Worm (Caenorhabditis elegans) whole organism, L1 larva: Measurements from ENCODE around the gene nspb-5.
A peak's percentile ranks its signal among the peaks of the same experiment; 100 is the strongest.

ENCODE experiments used
- C04F5.9 ChIP-seq: sonication (generic microtip); optimal IDR thresholded peaks from 2 replicates; lab custom pipeline; 2016; ENCODE audit warnings: missing genetic modification characterization, missing compliant biosample characterization
- C16A3.4 ChIP-seq: fragments of 150-350 bp; optimal IDR thresholded peaks from 2 replicates; lab custom pipeline; 2014; ENCODE audit warnings: missing biosample characterization, missing genetic modification characterization
- aha-1 ChIP-seq: fragments of 150-350 bp; optimal IDR thresholded peaks from 2 replicates; lab custom pipeline; 2014; ENCODE audit warnings: missing biosample characterization, missing genetic modification characterization
- ama-1 ChIP-seq: fragments of 150-350 bp; optimal IDR thresholded peaks from 2 replicates; lab custom pipeline; 2014
- blmp-1 ChIP-seq: fragments of 150-350 bp; optimal IDR thresholded peaks from 2 replicates; lab custom pipeline; 2014; ENCODE audit warnings: missing biosample characterization, missing genetic modification characterization
- ceh-63 ChIP-seq: fragments of 200-800 bp; sonication (Bioruptor generic); optimal IDR thresholded peaks from 2 replicates; lab custom pipeline; 2018; ENCODE audit warnings: mild to moderate bottlenecking, missing genetic modification characterization, missing compliant biosample characterization
- ceh-82 ChIP-seq, 3 experiments: fragments of 150-350 bp in 1 of 3; sonication (generic microtip) in 2 of 3; optimal IDR thresholded peaks; 2 replicates each; lab custom pipeline; 2014 to 2017; ENCODE audit warnings: missing biosample characterization in 3 of 3, missing genetic modification characterization in 3 of 3
- dpl-1 ChIP-seq, 3 experiments: fragments of 150-350 bp in 2 of 3; sonication (generic microtip) in 1 of 3; optimal IDR thresholded peaks; 2 replicates each; lab custom pipeline; 2014 to 2017; ENCODE audit warnings: missing biosample characterization in 3 of 3, missing genetic modification characterization in 3 of 3, missing genetic modification reagents in 3 of 3
- dsc-1 ChIP-seq: sonication (generic microtip); optimal IDR thresholded peaks from 2 replicates; lab custom pipeline; 2016; ENCODE audit warnings: mild to moderate bottlenecking, missing genetic modification characterization, missing compliant biosample characterization
- efl-1 ChIP-seq, 4 experiments: fragments of 150-350 bp; optimal IDR thresholded peaks in 3 of 4; peaks in 1 of 4; 1 replicate in 1 of 4; 2 replicates in 3 of 4; lab custom pipeline; 2014; ENCODE audit warnings: missing biosample characterization in 2 of 4, missing genetic modification characterization in 2 of 4, missing genetic modification reagents in 2 of 4
- elt-2 ChIP-seq: sonication (generic microtip); optimal IDR thresholded peaks from 2 replicates; lab custom pipeline; 2016; ENCODE audit warnings: missing genetic modification characterization, mild to moderate bottlenecking, inconsistent platforms, missing compliant biosample characterization, missing genetic modification reagents
- elt-3 ChIP-seq, 6 experiments: fragments of 150-350 bp in 1 of 6; sonication (generic microtip); optimal IDR thresholded peaks; 2 replicates each; lab custom pipeline; 2017 to 2018; ENCODE audit warnings: missing biosample characterization in 6 of 6, missing genetic modification characterization in 6 of 6, inconsistent platforms in 1 of 6
- fkh-8 ChIP-seq: sonication (generic microtip); optimal IDR thresholded peaks from 2 replicates; lab custom pipeline; 2016; ENCODE audit warnings: mild to moderate bottlenecking, missing genetic modification characterization, missing compliant biosample characterization
- fos-1 ChIP-seq: fragments of 150-350 bp; optimal IDR thresholded peaks from 2 replicates; lab custom pipeline; 2014; ENCODE audit warnings: missing biosample characterization, missing genetic modification characterization
- jun-1 ChIP-seq: fragments of 150-350 bp; optimal IDR thresholded peaks from 2 replicates; lab custom pipeline; 2014; ENCODE audit warnings: missing biosample characterization, missing genetic modification reagents, missing genetic modification characterization
- lin-13 ChIP-seq: fragments of 150-350 bp; optimal IDR thresholded peaks from 2 replicates; lab custom pipeline; 2014; ENCODE audit warnings: missing biosample characterization, missing genetic modification reagents, missing genetic modification characterization
- lin-14 ChIP-seq: fragments of 200-800 bp; sonication (Bioruptor generic); optimal IDR thresholded peaks from 2 replicates; lab custom pipeline; 2018; ENCODE audit warnings: mild to moderate bottlenecking, missing genetic modification characterization, moderate library complexity, missing compliant biosample characterization
- lin-35 ChIP-seq, 2 experiments: fragments of 150-350 bp; optimal IDR thresholded peaks; 2 replicates each; lab custom pipeline; 2014; ENCODE audit warnings: missing biosample characterization in 2 of 2, missing genetic modification characterization in 2 of 2, missing genetic modification reagents in 2 of 2
- mab-9 ChIP-seq: fragments of 200-800 bp; sonication (Bioruptor generic); IDR thresholded peaks from 2 replicates; pipeline ENCODE4 v1.3.6; 2022; ENCODE audit warnings: missing genetic modification reagents, missing genetic modification characterization, missing compliant biosample characterization
- mep-1 ChIP-seq: fragments of 150-350 bp; optimal IDR thresholded peaks from 2 replicates; lab custom pipeline; 2014; ENCODE audit warnings: missing biosample characterization, missing genetic modification characterization
- nhr-19 ChIP-seq: fragments of 200-800 bp; sonication (Bioruptor generic); conservative IDR thresholded peaks from 2 replicates; pipeline ENCODE4 v1.3.6; 2022; ENCODE audit warnings: missing genetic modification characterization, missing compliant biosample characterization
- nhr-20 ChIP-seq: sonication (generic microtip); optimal IDR thresholded peaks from 2 replicates; lab custom pipeline; 2016; ENCODE audit warnings: mild to moderate bottlenecking, missing genetic modification characterization, missing compliant biosample characterization
- nhr-237 ChIP-seq: fragments of 150-350 bp; optimal IDR thresholded peaks from 2 replicates; lab custom pipeline; 2014; ENCODE audit warnings: missing biosample characterization, missing genetic modification characterization
- nhr-71 ChIP-seq: sonication (generic microtip); optimal IDR thresholded peaks from 2 replicates; lab custom pipeline; 2016; ENCODE audit warnings: mild to moderate bottlenecking, missing genetic modification characterization, moderate library complexity, missing compliant biosample characterization
- nhr-76 ChIP-seq: sonication (generic microtip); optimal IDR thresholded peaks from 2 replicates; lab custom pipeline; 2017; ENCODE audit warnings: missing biosample characterization, missing genetic modification characterization
- nhr-77 ChIP-seq: fragments of 150-350 bp; optimal IDR thresholded peaks from 2 replicates; lab custom pipeline; 2014; ENCODE audit warnings: missing biosample characterization, missing genetic modification characterization
- nhr-84 ChIP-seq: sonication (generic microtip); optimal IDR thresholded peaks from 2 replicates; lab custom pipeline; 2017; ENCODE audit warnings: missing biosample characterization, missing genetic modification characterization
- pag-3 ChIP-seq: sonication (generic microtip); optimal IDR thresholded peaks from 2 replicates; lab custom pipeline; 2017; ENCODE audit warnings: missing genetic modification characterization, mild to moderate bottlenecking, missing compliant biosample characterization, antibody characterized with exemption, borderline replicate concordance; ENCODE audit not compliant: insufficient read depth
- pqm-1 ChIP-seq: sonication (generic microtip); optimal IDR thresholded peaks from 3 replicates; lab custom pipeline; 2017; ENCODE audit warnings: missing biosample characterization, missing genetic modification characterization
- rnt-1 ChIP-seq: sonication (generic microtip); optimal IDR thresholded peaks from 2 replicates; lab custom pipeline; 2016; ENCODE audit warnings: mild to moderate bottlenecking, missing genetic modification characterization, moderate library complexity, missing compliant biosample characterization
- snpc-4 ChIP-seq: fragments of 150-350 bp; optimal IDR thresholded peaks from 2 replicates; lab custom pipeline; 2014; ENCODE audit warnings: missing biosample characterization, missing genetic modification characterization
- snu-23 ChIP-seq: sonication (generic microtip); optimal IDR thresholded peaks from 2 replicates; lab custom pipeline; 2016; ENCODE audit warnings: missing genetic modification characterization, missing compliant biosample characterization
- sptf-1 ChIP-seq: fragments of 150-350 bp; optimal IDR thresholded peaks from 2 replicates; lab custom pipeline; 2014; ENCODE audit warnings: missing biosample characterization, missing genetic modification characterization
- tlp-1 ChIP-seq: fragments of 150-350 bp; optimal IDR thresholded peaks from 2 replicates; lab custom pipeline; 2014; ENCODE audit warnings: missing biosample characterization, missing genetic modification characterization
- unc-130 ChIP-seq: fragments of 150-350 bp; optimal IDR thresholded peaks from 2 replicates; lab custom pipeline; 2017; ENCODE audit warnings: missing biosample characterization, missing genetic modification characterization, inconsistent platforms
- unc-62 ChIP-seq: fragments of 150-350 bp; optimal IDR thresholded peaks from 2 replicates; lab custom pipeline; 2014; ENCODE audit warnings: missing biosample characterization, missing genetic modification reagents, missing genetic modification characterization
- zip-4 ChIP-seq: fragments of 200-800 bp; sonication (Bioruptor generic); optimal IDR thresholded peaks from 2 replicates; lab custom pipeline; 2018; ENCODE audit warnings: mild to moderate bottlenecking, missing genetic modification characterization, moderate library complexity, missing compliant biosample characterization
- ztf-11 ChIP-seq, 2 experiments: sonication (generic microtip); optimal IDR thresholded peaks; 2 replicates each; lab custom pipeline; 2016 to 2017; ENCODE audit warnings: missing genetic modification characterization in 2 of 2, missing biosample characterization in 1 of 2, missing compliant biosample characterization in 1 of 2

nspb-5 gene

DNA sequence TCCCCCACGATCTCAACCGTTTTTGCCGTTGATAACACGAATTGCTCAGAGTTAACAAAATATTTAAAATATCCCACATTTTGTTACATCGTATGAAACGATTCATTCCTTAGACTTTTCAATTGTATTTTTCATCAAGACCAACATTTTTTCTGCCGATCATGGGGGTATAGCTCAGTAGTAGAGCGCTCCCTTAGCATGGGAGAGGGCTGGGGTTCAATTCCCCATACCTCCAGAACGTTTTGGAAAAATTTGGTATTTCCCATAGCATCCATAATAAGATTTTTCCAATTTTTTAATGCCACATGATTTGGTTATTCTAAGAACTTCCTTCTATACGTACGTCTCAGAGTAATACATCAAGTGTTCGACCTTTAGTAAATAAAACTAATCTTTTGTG lies 36.8 kb upstream of the nspb-5 start:
- no peak for TF ChIP-seq ama-1 (lab: Kevin White, UChicago)
- TF ChIP-seq C04F5.9: no peak
- TF ChIP-seq nhr-19 (GFP tag; lab: Robert Waterston, UW): no peak
- no peak for TF ChIP-seq lin-13 (GFP tag; lab: Kevin White, UChicago)
- TF ChIP-seq zip-4 (GFP tag; lab: Kevin White, UChicago): no peak

DNA sequence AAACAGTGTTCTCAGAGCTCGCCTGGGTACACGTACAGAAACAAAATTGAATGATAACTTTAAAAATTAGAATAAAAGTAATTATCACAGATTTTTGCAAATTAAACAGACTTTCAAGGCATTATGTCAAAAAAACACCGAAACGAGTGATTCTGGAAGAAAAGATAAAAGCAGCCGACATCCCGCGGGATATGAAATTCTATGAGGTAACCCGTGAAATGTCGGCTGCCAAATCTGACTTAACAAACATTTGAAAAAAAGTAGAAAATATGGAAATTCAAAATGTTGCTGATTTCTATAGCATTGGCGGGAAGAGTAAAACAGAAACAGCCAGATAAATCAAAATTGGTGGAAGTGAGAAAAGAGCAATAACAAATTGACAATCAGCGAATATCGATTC lies 33.2 kb upstream of the nspb-5 start:
- peak; percentile 13 for TF ChIP-seq snpc-4 (tag; lab: Kevin White, UChicago)
- TF ChIP-seq pqm-1 (tag; lab: Kevin White, UChicago): no peak
- TF ChIP-seq nhr-237: no peak
- TF ChIP-seq tlp-1 (tag; lab: Kevin White, UChicago): no peak
- no peak for TF ChIP-seq fkh-8
- no peak for TF ChIP-seq lin-35 (GFP tag; optimal IDR thresholded peaks at IDR 0.05; lab: Kevin White, UChicago)
- no peak for TF ChIP-seq nhr-71 (tag; lab: Kevin White, UChicago)
- TF ChIP-seq elt-3 (tag; optimal IDR thresholded peaks at IDR 0.05; lab: Kevin White, UChicago): no peak
- TF ChIP-seq, all 84 proteins: peak for 1

DNA sequence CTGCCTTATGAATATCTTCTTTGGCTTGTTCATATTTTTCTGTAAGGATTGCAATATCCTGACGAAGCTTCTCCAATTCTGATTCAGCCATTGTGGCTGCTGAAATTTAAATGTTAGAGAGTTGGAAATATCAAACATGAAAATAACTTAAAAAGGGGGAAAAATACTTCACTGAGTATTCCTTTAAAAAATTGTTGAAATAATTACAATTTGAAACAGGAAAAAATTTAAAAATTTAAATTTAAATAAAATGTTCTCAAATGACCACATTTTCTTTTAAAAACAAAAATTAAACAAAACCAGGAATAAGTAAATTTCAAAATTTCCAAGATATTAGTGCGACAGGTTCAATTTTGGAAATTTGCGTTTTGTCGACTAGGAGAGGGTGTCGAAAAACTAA lies 26.6 kb upstream of the nspb-5 start, which contains the start of gene bicd-1:
Gene bicd-1 (minus strand): TSS at position 101 of the 400 bp plus-strand sequence.
- no peak for TF ChIP-seq snu-23
- no peak for TF ChIP-seq tlp-1 (tag; lab: Kevin White, UChicago)
- TF ChIP-seq C16A3.4: no peak
- TF ChIP-seq jun-1 (tag; lab: Kevin White, UChicago): no peak
- no peak for TF ChIP-seq nhr-84 (tag; lab: Kevin White, UChicago)
- TF ChIP-seq aha-1 (tag; lab: Kevin White, UChicago): no peak
- TF ChIP-seq nhr-20: no peak
- no peak for TF ChIP-seq nhr-237
- no peak for TF ChIP-seq nhr-76 (tag; lab: Kevin White, UChicago)
- TF ChIP-seq pag-3 (tag; lab: Kevin White, UChicago): no peak
- TF ChIP-seq unc-130: no peak

DNA sequence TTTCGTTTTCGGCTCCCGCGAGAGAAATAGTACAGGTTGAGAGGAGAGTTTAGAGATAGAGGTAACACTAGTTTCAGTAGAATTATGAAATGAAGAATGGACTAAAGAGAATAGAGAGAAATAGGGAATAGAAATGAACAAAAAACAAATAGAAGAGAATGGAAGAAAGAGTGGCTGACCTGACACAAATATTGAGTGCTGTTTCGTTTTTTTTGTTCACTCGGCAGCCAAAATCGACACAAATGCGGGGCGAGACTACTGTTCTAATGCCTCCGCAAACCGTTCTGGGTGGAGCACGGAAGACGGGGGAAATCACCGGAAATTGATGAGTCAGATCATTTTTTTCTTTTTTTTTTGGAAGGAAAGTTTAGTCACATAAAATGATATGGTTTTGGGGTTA lies 26.2 kb upstream of the nspb-5 start:
- TF ChIP-seq rnt-1 (tag; lab: Kevin White, UChicago) (no peak), C16A3.4 (no peak), blmp-1 (no peak), fos-1 (tag; lab: Kevin White, UChicago) (no peak), unc-62 (no peak), lin-14 (no peak), ztf-11 (tag; optimal IDR thresholded peaks at IDR 0.05; lab: Kevin White, UChicago) (no peak), nhr-77 (tag; lab: Kevin White, UChicago) (no peak), snu-23 (peak; percentile 4), lin-35 (GFP tag; optimal IDR thresholded peaks at IDR 0.05; lab: Kevin White, UChicago) (no peak), sptf-1 (tag; lab: Kevin White, UChicago) (no peak), dpl-1 (GFP tag; optimal IDR thresholded peaks at IDR 0.05; lab: Kevin White, UChicago) (no peak), efl-1 (optimal IDR thresholded peaks at IDR 0.05; lab: Kevin White, UChicago) (no peak), efl-1 (GFP tag; optimal IDR thresholded peaks at IDR 0.05 in 1 of 2; lab: Kevin White, UChicago) (peak in 1 of 2 experiments; percentile 84), mep-1 (tag; lab: Kevin White, UChicago) (no peak)

DNA sequence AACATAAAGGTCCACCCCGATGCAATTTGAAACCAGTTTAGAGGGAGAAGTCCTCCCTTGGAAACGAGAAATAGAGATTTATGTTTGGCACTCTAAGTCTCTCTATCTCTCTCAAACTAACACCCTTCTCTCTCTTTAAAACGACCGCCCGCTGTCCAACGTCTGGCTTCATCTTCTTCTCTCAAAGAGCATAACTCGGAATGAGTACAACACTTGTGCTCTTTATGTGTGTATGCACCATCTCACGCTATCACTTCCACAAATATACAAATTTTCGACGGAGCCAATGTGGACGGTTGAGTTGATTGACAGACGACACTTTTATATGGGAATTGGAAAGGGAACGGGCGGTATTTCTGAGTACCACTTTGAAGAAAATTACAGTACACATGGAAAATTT lies 24.5 kb upstream of the nspb-5 start:
- no peak for TF ChIP-seq mab-9 (GFP tag; lab: Robert Waterston, UW)
- TF ChIP-seq nhr-71 (tag; lab: Kevin White, UChicago): peak; percentile 26
- TF ChIP-seq rnt-1 (tag; lab: Kevin White, UChicago): no peak
- TF ChIP-seq nhr-77 (tag; lab: Kevin White, UChicago): no peak
- peak in 1 of 2 experiments; percentile 31 for TF ChIP-seq lin-35 (GFP tag; optimal IDR thresholded peaks at IDR 0.05; lab: Kevin White, UChicago)
- TF ChIP-seq elt-2: no peak
- TF ChIP-seq unc-130: no peak
- peak in 1 of 3 experiments; percentile 20 for TF ChIP-seq ceh-82 (tag; optimal IDR thresholded peaks at IDR 0.05; lab: Kevin White, UChicago)
- TF ChIP-seq unc-62: no peak
- no peak for TF ChIP-seq pqm-1 (tag; lab: Kevin White, UChicago)
- TF ChIP-seq ceh-63 (GFP tag; lab: Kevin White, UChicago): no peak
- peak; percentile 9 for TF ChIP-seq dsc-1 (tag; lab: Kevin White, UChicago)
- TF ChIP-seq efl-1 (optimal IDR thresholded peaks at IDR 0.05; lab: Kevin White, UChicago): peak in 1 of 2 experiments; percentile 18
- TF ChIP-seq efl-1 (GFP tag; optimal IDR thresholded peaks at IDR 0.05 in 1 of 2; lab: Kevin White, UChicago): no peak
- no peak for TF ChIP-seq nhr-20
- TF ChIP-seq, all 84 proteins: peak for 5
